Worm (Caenorhabditis elegans): Measurements from ENCODE around the gene F16H6.7.

DNA sequence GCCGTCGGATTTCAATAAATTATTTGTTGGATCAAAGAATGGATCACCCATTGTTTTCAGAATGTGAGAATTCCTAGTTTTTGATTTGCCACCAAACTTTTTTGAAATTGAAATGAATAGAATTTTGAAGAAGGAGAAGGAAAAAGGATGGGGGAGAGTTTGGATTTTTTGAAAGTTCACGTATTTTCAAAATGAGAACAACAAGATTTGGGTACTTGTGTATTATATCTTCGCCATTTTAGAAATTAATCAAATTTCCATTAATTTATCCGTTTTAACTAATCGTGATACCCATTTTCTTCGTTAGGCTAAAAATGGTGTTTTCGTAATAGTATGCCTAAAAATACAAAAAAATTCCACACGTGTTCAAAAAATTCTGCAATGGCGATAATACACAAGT, 37.4 kb downstream of the F16H6.7 start, which contains the start of gene C14A6.8:
- TF ChIP-seq ama-1 (optimal IDR thresholded peaks at IDR 0.05) (no peak), ets-7 (tag; optimal IDR thresholded peaks at IDR 0.05) (no peak), sea-1 (GFP tag; conservative IDR thresholded peaks at IDR 0.05) (no peak), tbx-11 (GFP tag; IDR thresholded peaks at IDR 0.05) (no peak), hmg-4 (GFP tag; optimal IDR thresholded peaks at IDR 0.05) (no peak), tbx-37 (GFP tag; conservative IDR thresholded peaks at IDR 0.05) (no peak), B0310.2 (tag; optimal IDR thresholded peaks at IDR 0.05) (no peak), aly-1 (tag; optimal IDR thresholded peaks at IDR 0.05) (no peak)
